Worm (Caenorhabditis elegans) whole organism, L3 larva: ENCODE measurements around the gene srw-13.

Experiments
- aly-2 ChIP-seq: fragments of 150-350 bp; optimal IDR thresholded peaks from 2 replicates; lab custom pipeline; 2014; ENCODE audit warnings: missing biosample characterization, missing genetic modification characterization
- ceh-28 ChIP-seq: fragments of 150-350 bp; optimal IDR thresholded peaks from 2 replicates; lab custom pipeline; 2014; ENCODE audit warnings: missing biosample characterization, missing genetic modification reagents, missing genetic modification characterization
- daf-12 ChIP-seq: fragments of 150-350 bp; optimal IDR thresholded peaks from 2 replicates; lab custom pipeline; 2014; ENCODE audit warnings: missing biosample characterization, missing genetic modification reagents, missing genetic modification characterization
- elt-1 ChIP-seq: fragments of 150-350 bp; optimal IDR thresholded peaks from 2 replicates; lab custom pipeline; 2014; ENCODE audit warnings: missing biosample characterization, missing genetic modification characterization
- elt-2 ChIP-seq: sonication (generic microtip); optimal IDR thresholded peaks from 2 replicates; lab custom pipeline; 2016; ENCODE audit warnings: missing genetic modification reagents, mild to moderate bottlenecking, missing genetic modification characterization, missing compliant biosample characterization
- elt-3 ChIP-seq, 3 experiments: fragments of 150-350 bp in 1 of 3; sonication (generic microtip) in 2 of 3; optimal IDR thresholded peaks; 2 replicates in 2 of 3; 4 replicates in 1 of 3; lab custom pipeline; 2014 to 2017; ENCODE audit warnings: missing biosample characterization in 3 of 3, missing genetic modification characterization in 3 of 3
- fkh-2 ChIP-seq: fragments of 150-350 bp; optimal IDR thresholded peaks from 2 replicates; lab custom pipeline; 2014; ENCODE audit warnings: missing biosample characterization, missing genetic modification reagents, missing genetic modification characterization
- fos-1 ChIP-seq: fragments of 150-350 bp; optimal IDR thresholded peaks from 2 replicates; lab custom pipeline; 2014; ENCODE audit warnings: missing biosample characterization, missing genetic modification characterization
- lin-15B ChIP-seq: fragments of 150-350 bp; optimal IDR thresholded peaks from 2 replicates; lab custom pipeline; 2014; ENCODE audit warnings: missing biosample characterization, missing genetic modification characterization
- lin-39 ChIP-seq: fragments of 150-350 bp; optimal IDR thresholded peaks from 2 replicates; lab custom pipeline; 2018; ENCODE audit warnings: missing biosample characterization, missing genetic modification reagents, missing genetic modification characterization
- mdl-1 ChIP-seq: fragments of 150-350 bp; optimal IDR thresholded peaks from 2 replicates; lab custom pipeline; 2014; ENCODE audit warnings: missing biosample characterization, missing genetic modification characterization
- nfya-1 ChIP-seq: sonication (generic microtip); optimal IDR thresholded peaks from 2 replicates; lab custom pipeline; 2017; ENCODE audit warnings: missing genetic modification characterization, mild to moderate bottlenecking, missing compliant biosample characterization, antibody characterized with exemption, moderate library complexity; ENCODE audit not compliant: insufficient read depth
- nhr-12 ChIP-seq: fragments of 150-350 bp; optimal IDR thresholded peaks from 2 replicates; lab custom pipeline; 2014; ENCODE audit warnings: missing biosample characterization, missing genetic modification characterization
- nhr-23 ChIP-seq: fragments of 150-350 bp; optimal IDR thresholded peaks from 2 replicates; lab custom pipeline; 2014; ENCODE audit warnings: missing biosample characterization, missing genetic modification reagents, missing genetic modification characterization
- nhr-67 ChIP-seq: fragments of 150-350 bp; optimal IDR thresholded peaks from 2 replicates; lab custom pipeline; 2014; ENCODE audit warnings: missing biosample characterization, missing genetic modification characterization
- snpc-4 ChIP-seq: fragments of 150-350 bp; optimal IDR thresholded peaks from 2 replicates; lab custom pipeline; 2014; ENCODE audit warnings: missing biosample characterization, missing genetic modification characterization
- ztf-11 ChIP-seq: fragments of 150-350 bp; optimal IDR thresholded peaks from 2 replicates; lab custom pipeline; 2014; ENCODE audit warnings: missing biosample characterization, missing genetic modification characterization

srw-13 gene

ce11 chrV:15281279-15281949 lies 49.1 kb downstream of the srw-13 start, which contains the start of the genes srw-19 and srx-51:
TSS of gene srw-19 (minus strand) at chrV:15281379.
TSS of gene srx-51 (plus strand) at chrV:15281899.
- no peak for TF ChIP-seq fos-1
- no peak for TF ChIP-seq lin-39 (tag; lab: Kevin White, UChicago)
- TF ChIP-seq mdl-1 (tag; lab: Kevin White, UChicago) = no peak
- no peak for TF ChIP-seq aly-2
- TF ChIP-seq fkh-2 (tag; lab: Kevin White, UChicago) = no peak
- no peak for TF ChIP-seq nhr-67 (tag; lab: Kevin White, UChicago)
- no peak for TF ChIP-seq nhr-23 (tag; lab: Kevin White, UChicago)
- TF ChIP-seq lin-15B = no peak
- no peak for TF ChIP-seq nhr-12 (tag; lab: Kevin White, UChicago)
- no peak for TF ChIP-seq snpc-4
- no peak for TF ChIP-seq ceh-28 (tag; lab: Kevin White, UChicago)
- no peak for TF ChIP-seq elt-1 (tag; lab: Kevin White, UChicago)
- TF ChIP-seq nfya-1 (tag; lab: Kevin White, UChicago) = no peak
- TF ChIP-seq ztf-11 (tag; lab: Kevin White, UChicago) = no peak
- no peak for TF ChIP-seq elt-3 (tag; optimal IDR thresholded peaks at IDR 0.05; lab: Kevin White, UChicago)
- no peak for TF ChIP-seq daf-12 (tag; lab: Kevin White, UChicago)
- no peak for TF ChIP-seq elt-2 (tag; lab: Kevin White, UChicago)
- TF ChIP-seq, all 47 proteins: peak for 0
